Worm (Caenorhabditis elegans): ENCODE results near the gene bir-2.
A peak's percentile ranks its signal among the peaks of the same experiment; 100 is the strongest.

Gene bir-2

ce11 chrV:13566967-13567366 lies 1.7 kb upstream of the bir-2 start (continued):
- TF ChIP-seq hmg-20 (GFP tag; IDR thresholded peaks at IDR 0.05) (peak; percentile 47; the same call in 1 of the 2 replicates), ceh-79 (tag; optimal IDR thresholded peaks at IDR 0.05) (no peak), nhr-27 (tag; optimal IDR thresholded peaks at IDR 0.05) (no peak), pbrm-1 (GFP tag; IDR thresholded peaks at IDR 0.05) (no peak), F39B2.1 (GFP tag; IDR thresholded peaks at IDR 0.05) (no peak), hlh-26 (GFP tag; conservative IDR thresholded peaks at IDR 0.05) (no peak), ztf-25 (GFP tag; IDR thresholded peaks at IDR 0.05) (no peak), F37B4.10 (GFP tag; IDR thresholded peaks at IDR 0.05) (no peak), tbp1 (GFP tag; optimal IDR thresholded peaks at IDR 0.05) (peak; percentile 5), mcd-1 (GFP tag; IDR thresholded peaks at IDR 0.05) (peak; percentile 72), K11D2.4 (GFP tag; IDR thresholded peaks at IDR 0.05) (peak; percentile 50; the same call in 1 of the 2 replicates), athp-1 (tag; optimal IDR thresholded peaks at IDR 0.05) (peak; percentile 19), efl-1 (GFP tag; optimal IDR thresholded peaks at IDR 0.05) (no peak), F33H1.4 (GFP tag; IDR thresholded peaks at IDR 0.05) (no peak), lin-35 (GFP tag; optimal IDR thresholded peaks at IDR 0.05) (no peak), cebp-1 (GFP tag; IDR thresholded peaks at IDR 0.05) (no peak), cebp-1 (tag; optimal IDR thresholded peaks at IDR 0.05) (peak; percentile 47), B0336.3 (GFP tag; IDR thresholded peaks at IDR 0.05) (peak; percentile 85), egrh-3 (GFP tag; IDR thresholded peaks at IDR 0.05) (no peak), snpc-3.4 (tag; optimal IDR thresholded peaks at IDR 0.05) (no peak), unc-130 (GFP tag; optimal IDR thresholded peaks at IDR 0.05) (no peak), zfh-2 (GFP tag; conservative IDR thresholded peaks at IDR 0.05) (no peak), ztf-6 (GFP tag; IDR thresholded peaks at IDR 0.05) (no peak), dpff-1 (tag; optimal IDR thresholded peaks at IDR 0.05) (peak; percentile 67), dox-1 (GFP tag; IDR thresholded peaks at IDR 0.05) (no peak), ztf-22 (GFP tag; optimal IDR thresholded peaks at IDR 0.05) (no peak), ceh-58 (GFP tag; IDR thresholded peaks at IDR 0.05) (no peak), B0019.2 (GFP tag; conservative IDR thresholded peaks at IDR 0.05) (no peak), aptf-3 (GFP tag; IDR thresholded peaks at IDR 0.05) (no peak), ceh-40 (GFP tag; IDR thresholded peaks at IDR 0.05) (no peak), F52B5.7 (tag; optimal IDR thresholded peaks at IDR 0.05) (peak; percentile 76), madf-3 (GFP tag; IDR thresholded peaks at IDR 0.05) (peak; percentile 74; the same call in 1 of the 2 replicates), lsy-27 (tag; optimal IDR thresholded peaks at IDR 0.05; ENCODE audit: borderline replicate concordance, insufficient read depth) (no peak), nfyb-1 (GFP tag; IDR thresholded peaks at IDR 0.05) (peak; percentile 77), Y53F4B.3 (GFP tag; IDR thresholded peaks at IDR 0.05) (no peak), ztf-3 (GFP tag; optimal IDR thresholded peaks at IDR 0.05) (peak; percentile 71), attf-5 (GFP tag; optimal IDR thresholded peaks at IDR 0.05) (peak; percentile 23), attf-3 (GFP tag; conservative IDR thresholded peaks at IDR 0.05) (no peak), fkh-3 (tag; optimal IDR thresholded peaks at IDR 0.05) (no peak), nhr-179 (tag; optimal IDR thresholded peaks at IDR 0.05) (no peak), nhr-90 (tag; optimal IDR thresholded peaks at IDR 0.05) (peak; percentile 10), madf-10 (tag; optimal IDR thresholded peaks at IDR 0.05) (peak; percentile 15), madf-6 (GFP tag; IDR thresholded peaks at IDR 0.05) (peak; percentile 51), rpc-1 (optimal IDR thresholded peaks at IDR 0.05) (no peak), rpc-1 (tag; optimal IDR thresholded peaks at IDR 0.05) (no peak), C06A6.2 (GFP tag; conservative IDR thresholded peaks at IDR 0.05) (peak; percentile 53), chd-7 (tag; optimal IDR thresholded peaks at IDR 0.05) (peak; percentile 65), Y79H2A.3 (GFP tag; conservative IDR thresholded peaks at IDR 0.05) (no peak), lin-54 (GFP tag; optimal IDR thresholded peaks at IDR 0.05) (no peak), F22D6.2 (tag; optimal IDR thresholded peaks at IDR 0.05) (no peak), aptf-2 (GFP tag; conservative IDR thresholded peaks at IDR 0.05) (no peak)
